Fruit fly (Drosophila melanogaster) whole organism, embryonic: ENCODE data around the gene CG31344.

Experiments used
- C15 ChIP-seq: fragments of 200-800 bp; sonication (Bioruptor generic); IDR thresholded peaks from 3 replicates; pipeline ENCODE4 v1.3.6; 2022; ENCODE audit warnings: missing biosample characterization, missing genetic modification characterization
- CG10565 ChIP-seq: fragments of 200-800 bp; sonication (Bioruptor generic); optimal IDR thresholded peaks from 3 replicates; lab custom pipeline; 2016; ENCODE audit warnings: missing biosample characterization, mild to moderate bottlenecking, missing genetic modification characterization
- CG12236 ChIP-seq: fragments of 200-800 bp; sonication (Bioruptor generic); optimal IDR thresholded peaks from 2 replicates; lab custom pipeline; 2016; ENCODE audit warnings: missing biosample characterization, missing genetic modification characterization
- CG1233 ChIP-seq: fragments of 200-800 bp; sonication (Bioruptor generic); optimal IDR thresholded peaks from 4 replicates; lab custom pipeline; 2018; ENCODE audit warnings: missing biosample characterization, mild to moderate bottlenecking, missing genetic modification characterization
- CG14965 ChIP-seq: fragments of 200-800 bp; sonication (Bioruptor generic); optimal IDR thresholded peaks from 2 replicates; lab custom pipeline; 2016; ENCODE audit warnings: missing biosample characterization, missing genetic modification characterization, borderline replicate concordance
- CG18011 ChIP-seq: fragments of 200-800 bp; sonication (Bioruptor generic); optimal IDR thresholded peaks from 2 replicates; lab custom pipeline; 2017; ENCODE audit warnings: missing biosample characterization, missing genetic modification characterization, mild to moderate bottlenecking, moderate library complexity, missing genotype
- CG18599 ChIP-seq: fragments of 200-800 bp; sonication (Bioruptor generic); optimal IDR thresholded peaks from 3 replicates; lab custom pipeline; 2017; ENCODE audit warnings: missing biosample characterization, missing genetic modification characterization, mild to moderate bottlenecking, moderate library complexity, missing genetic modification reagents
- CG18619 ChIP-seq: fragments of 200-800 bp; sonication (Bioruptor generic); optimal IDR thresholded peaks from 3 replicates; lab custom pipeline; 2017; ENCODE audit warnings: missing biosample characterization, mild to moderate bottlenecking, missing genetic modification characterization
- CG2120 ChIP-seq: fragments of 200-800 bp; sonication (Bioruptor generic); optimal IDR thresholded peaks from 3 replicates; lab custom pipeline; 2016; ENCODE audit warnings: missing biosample characterization, missing genetic modification characterization
- CG2202 ChIP-seq: fragments of 200-800 bp; sonication (Bioruptor generic); optimal IDR thresholded peaks from 2 replicates; lab custom pipeline; 2018; ENCODE audit warnings: missing biosample characterization, mild to moderate bottlenecking, missing genetic modification characterization
- CG9797 ChIP-seq: fragments of 200-800 bp; sonication (Bioruptor generic); optimal IDR thresholded peaks from 3 replicates; lab custom pipeline; 2018; ENCODE audit warnings: missing biosample characterization, mild to moderate bottlenecking, missing genetic modification characterization
- CHES-1-like ChIP-seq: fragments of 200-800 bp; sonication (Bioruptor generic); optimal IDR thresholded peaks from 2 replicates; lab custom pipeline; 2016; ENCODE audit warnings: missing biosample characterization, missing genetic modification characterization
- Dip2 ChIP-seq: fragments of 200-800 bp; sonication (Bioruptor generic); IDR thresholded peaks from 2 replicates; pipeline ENCODE4 v1.3.6; 2022; ENCODE audit warnings: missing biosample characterization, missing genetic modification characterization
- Doc3 ChIP-seq: fragments of 200-800 bp; sonication (Bioruptor generic); IDR thresholded peaks from 3 replicates; pipeline ENCODE4 v1.3.6; 2022; ENCODE audit warnings: missing biosample characterization, missing genetic modification characterization; ENCODE audit not compliant: partially characterized antibody
- Eip74EF ChIP-seq, 2 experiments: fragments of 200-800 bp in 1 of 2; fragments of >200 bp in 1 of 2; sonication (Bioruptor generic) in 1 of 2; optimal IDR thresholded peaks; 2 replicates each; lab custom pipeline; 2017 to 2019; ENCODE audit warnings: missing biosample characterization in 2 of 2, missing genetic modification characterization in 2 of 2, mild to moderate bottlenecking in 1 of 2, moderate library complexity in 1 of 2
- Elba2 ChIP-seq: fragments of 200-800 bp; sonication (Bioruptor generic); optimal IDR thresholded peaks from 3 replicates; lab custom pipeline; 2016; ENCODE audit warnings: missing biosample characterization, missing genetic modification characterization
- Hr3 ChIP-seq: fragments of 200-800 bp; sonication (Bioruptor generic); optimal IDR thresholded peaks from 3 replicates; lab custom pipeline; 2016; ENCODE audit warnings: missing biosample characterization, missing genetic modification characterization
- Lim3 ChIP-seq: fragments of 200-800 bp; sonication (Bioruptor generic); IDR thresholded peaks from 2 replicates; pipeline ENCODE4 v1.3.6; 2022; ENCODE audit warnings: missing biosample characterization, missing genetic modification characterization
- MTF-1 ChIP-seq: fragments of 200-800 bp; sonication (Bioruptor generic); optimal IDR thresholded peaks from 2 replicates; lab custom pipeline; 2018; ENCODE audit warnings: missing biosample characterization, mild to moderate bottlenecking, missing genetic modification characterization, borderline replicate concordance
- Myb ChIP-seq: fragments of 200-800 bp; sonication (Bioruptor generic); optimal IDR thresholded peaks from 2 replicates; lab custom pipeline; 2016; ENCODE audit warnings: missing biosample characterization, missing genetic modification characterization
- NC2β ChIP-seq: fragments of 200-800 bp; sonication (Bioruptor generic); optimal IDR thresholded peaks from 2 replicates; lab custom pipeline; 2016; ENCODE audit warnings: missing biosample characterization, missing genetic modification characterization
- NK7.1 ChIP-seq: fragments of 200-800 bp; sonication (Bioruptor generic); optimal IDR thresholded peaks from 3 replicates; lab custom pipeline; 2016; ENCODE audit warnings: missing biosample characterization, missing genetic modification characterization
- Poxn ChIP-seq: fragments of 200-800 bp; sonication (Bioruptor generic); IDR thresholded peaks from 2 replicates; pipeline ENCODE4 v1.3.6; 2022; ENCODE audit warnings: missing biosample characterization, missing genetic modification characterization
- Side ChIP-seq: fragments of 200-800 bp; sonication (Bioruptor generic); optimal IDR thresholded peaks from 2 replicates; lab custom pipeline; 2016; ENCODE audit warnings: missing biosample characterization, missing genetic modification characterization
- Usf ChIP-seq: fragments of 200-800 bp; sonication (Bioruptor generic); optimal IDR thresholded peaks from 2 replicates; lab custom pipeline; 2017; ENCODE audit warnings: missing genotype, missing biosample characterization, missing genetic modification characterization
- Vsx1 ChIP-seq: fragments of 200-800 bp; sonication (Bioruptor generic); optimal IDR thresholded peaks from 2 replicates; lab custom pipeline; 2017; ENCODE audit warnings: missing biosample characterization, mild to moderate bottlenecking, missing genetic modification characterization, missing genetic modification reagents
- YL-1 ChIP-seq: fragments of 200-800 bp; sonication (Bioruptor generic); optimal IDR thresholded peaks from 3 replicates; lab custom pipeline; 2017; ENCODE audit warnings: missing biosample characterization, mild to moderate bottlenecking, missing genetic modification characterization
- al ChIP-seq: fragments of 200-800 bp; sonication (Bioruptor generic); IDR thresholded peaks from 2 replicates; pipeline ENCODE4 v1.3.6; 2022; ENCODE audit warnings: missing biosample characterization, missing genetic modification characterization
- ara ChIP-seq: fragments of 200-800 bp; sonication (Bioruptor generic); IDR thresholded peaks from 2 replicates; pipeline ENCODE4 v1.3.6; 2022; ENCODE audit warnings: missing biosample characterization, missing genetic modification characterization
- ase ChIP-seq: fragments of 200-800 bp; sonication (Bioruptor generic); IDR thresholded peaks from 3 replicates; pipeline ENCODE4 v1.3.6; 2022; ENCODE audit warnings: missing biosample characterization, missing genetic modification characterization
- ato ChIP-seq: fragments of 200-800 bp; sonication (Bioruptor generic); IDR thresholded peaks from 2 replicates; pipeline ENCODE4 v1.3.6; 2022; ENCODE audit warnings: missing biosample characterization, missing genetic modification characterization; ENCODE audit not compliant: partially characterized antibody
- chn ChIP-seq: fragments of 200-800 bp; sonication (Bioruptor generic); optimal IDR thresholded peaks from 2 replicates; lab custom pipeline; 2016; ENCODE audit warnings: missing biosample characterization, missing genetic modification characterization
- corto ChIP-seq: fragments of 200-800 bp; sonication (Bioruptor generic); optimal IDR thresholded peaks from 2 replicates; lab custom pipeline; 2016; ENCODE audit warnings: missing biosample characterization, mild to moderate bottlenecking, missing genetic modification characterization, moderate library complexity
- dmrt11E ChIP-seq: fragments of 200-800 bp; sonication (Bioruptor generic); optimal IDR thresholded peaks from 3 replicates; lab custom pipeline; 2018; ENCODE audit warnings: missing biosample characterization, mild to moderate bottlenecking, missing genetic modification characterization, moderate library complexity
- gfzf ChIP-seq: fragments of 200-800 bp; sonication (Bioruptor generic); optimal IDR thresholded peaks from 2 replicates; lab custom pipeline; 2016; ENCODE audit warnings: missing biosample characterization, mild to moderate bottlenecking, missing genetic modification characterization, moderate library complexity
- jumu ChIP-seq: fragments of 200-800 bp; sonication (Bioruptor generic); optimal IDR thresholded peaks from 3 replicates; lab custom pipeline; 2016; ENCODE audit warnings: missing biosample characterization, missing genetic modification characterization
- ken ChIP-seq: fragments of 200-800 bp; sonication (Bioruptor generic); IDR thresholded peaks from 3 replicates; pipeline ENCODE4 v1.3.6; 2022; ENCODE audit warnings: missing biosample characterization, missing genetic modification characterization
- lilli ChIP-seq: fragments of 200-800 bp; sonication (Bioruptor generic); optimal IDR thresholded peaks from 3 replicates; lab custom pipeline; 2016; ENCODE audit warnings: missing biosample characterization, missing genetic modification characterization
- nerfin-1 ChIP-seq: fragments of 200-800 bp; sonication (Bioruptor generic); optimal IDR thresholded peaks from 3 replicates; lab custom pipeline; 2019; ENCODE audit warnings: missing biosample characterization, mild to moderate bottlenecking, missing genetic modification characterization, moderate library complexity
- odd ChIP-seq: fragments of 200-800 bp; sonication (Bioruptor generic); optimal IDR thresholded peaks from 2 replicates; lab custom pipeline; 2017; ENCODE audit warnings: missing biosample characterization, mild to moderate bottlenecking, missing genetic modification characterization
- otp ChIP-seq: fragments of 200-800 bp; sonication (Bioruptor generic); IDR thresholded peaks from 3 replicates; pipeline ENCODE4, ENCODE4 v1.3.6; 2022; ENCODE audit warnings: missing biosample characterization, missing genetic modification characterization
- prd ChIP-seq, 3 experiments: fragments of >200 bp in 2 of 3; fragments of 200-800 bp in 1 of 3; sonication (Bioruptor generic) in 1 of 3; optimal IDR thresholded peaks in 2 of 3; IDR thresholded peaks in 1 of 3; 2 replicates in 2 of 3; 3 replicates in 1 of 3; pipeline versions ENCODE4 v1.3.6 to Lab custom; 2017 to 2022; ENCODE audit warnings: missing biosample characterization in 1 of 3, missing genetic modification characterization in 1 of 3
- sna ChIP-seq: fragments of 200-800 bp; sonication (Bioruptor generic); IDR thresholded peaks from 2 replicates; pipeline ENCODE4 v1.3.6; 2022; ENCODE audit warnings: missing biosample characterization, missing genetic modification characterization; ENCODE audit not compliant: partially characterized antibody
- ttk ChIP-seq: fragments of 200-800 bp; sonication (Bioruptor generic); IDR thresholded peaks from 2 replicates; pipeline ENCODE4 v2.1.2; 2022; ENCODE audit warnings: missing biosample characterization, missing genetic modification characterization
- vnd ChIP-seq: fragments of 200-800 bp; sonication (Bioruptor generic); IDR thresholded peaks from 3 replicates; pipeline ENCODE4 v1.3.6; 2022; ENCODE audit warnings: missing biosample characterization, missing genetic modification characterization; ENCODE audit not compliant: partially characterized antibody
- vvl ChIP-seq: fragments of 200-800 bp; sonication (Bioruptor generic); IDR thresholded peaks from 2 replicates; pipeline ENCODE4 v1.3.6; 2022; ENCODE audit warnings: missing biosample characterization, missing genetic modification characterization
- zfh1 ChIP-seq: fragments of 200-800 bp; sonication (Bioruptor generic); IDR thresholded peaks from 3 replicates; pipeline ENCODE4 v1.3.6; 2022; ENCODE audit warnings: missing biosample characterization, missing genetic modification characterization

Gene CG31344

DNA sequence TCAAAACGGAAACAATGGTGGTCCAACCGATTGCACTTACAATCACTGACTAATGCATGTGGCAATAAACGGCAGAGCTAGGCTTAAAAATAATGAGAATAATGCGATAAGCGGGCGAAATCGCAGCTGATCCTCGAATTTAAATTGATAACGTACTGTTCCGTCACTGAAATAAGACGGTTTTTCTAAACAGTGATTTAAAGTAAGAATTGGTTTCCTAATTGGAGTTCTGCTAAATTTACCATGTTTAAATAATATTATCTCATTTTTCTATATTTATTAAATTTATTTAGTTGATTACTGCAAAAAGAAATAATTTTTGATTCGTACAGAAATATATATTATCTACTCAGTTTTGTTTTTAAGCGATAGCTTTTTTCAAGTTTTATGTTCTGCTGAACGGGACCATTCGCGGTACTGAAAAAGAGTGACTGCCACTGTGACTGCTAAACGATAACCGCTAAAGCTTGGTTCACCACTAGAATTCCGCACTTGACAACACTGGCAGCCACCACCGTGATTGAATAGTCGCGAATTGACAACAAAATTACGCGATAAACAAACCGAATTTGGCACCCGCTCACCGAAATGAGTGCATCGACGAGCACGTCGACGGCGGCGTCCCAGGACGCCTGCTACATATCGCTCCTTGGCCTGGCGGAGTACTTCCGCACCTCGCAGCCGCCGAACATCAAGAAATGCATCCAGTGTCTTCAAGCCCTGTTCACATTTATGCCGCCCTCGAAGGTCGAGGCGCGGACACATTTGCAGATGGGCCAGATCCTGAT lies 16.2 kb downstream of the CG31344 start, which contains the start of the genes Spn88Eb and Mau2 (continued):
- TF ChIP-seq odd (GFP tag; lab: Kevin White, UChicago) = no peak
- TF ChIP-seq Doc3 (GFP tag; lab: Robert Waterston, UW) = peak; percentile 55; the same call in 2 of the 3 replicates
- no peak for TF ChIP-seq Vsx1 (GFP tag; lab: Kevin White, UChicago)
- TF ChIP-seq CG18619 (GFP tag; lab: Kevin White, UChicago) = peak; percentile 45
- TF ChIP-seq Myb (GFP tag; lab: Kevin White, UChicago) = peak; percentile 55
- TF ChIP-seq CG10565 (GFP tag; lab: Kevin White, UChicago) = no peak
- TF ChIP-seq zfh1 = peak; percentile 76
- TF ChIP-seq ttk (GFP tag; lab: Robert Waterston, UW) = peak; percentile 68
- peak; percentile 75 for TF ChIP-seq chn (GFP tag; lab: Kevin White, UChicago)
- peak; percentile 56; the same call in 1 of the 2 replicates for TF ChIP-seq sna
- TF ChIP-seq dmrt11E = no peak
- TF ChIP-seq CG2120 (GFP tag; lab: Kevin White, UChicago) = peak; percentile 81
- TF ChIP-seq prd (optimal IDR thresholded peaks at IDR 0.05; lab: Kevin White, UChicago) = no peak
- peak; percentile 80 for TF ChIP-seq prd (GFP tag; IDR thresholded peaks at IDR 0.05; lab: Robert Waterston, UW)
- TF ChIP-seq vvl = peak; percentile 83
- TF ChIP-seq ken (GFP tag; lab: Robert Waterston, UW) = peak; percentile 82
- TF ChIP-seq vnd (GFP tag; lab: Robert Waterston, UW) = peak; percentile 69; the same call in 2 of the 3 replicates
- peak; percentile 42; the same call in 1 of the 3 replicates for TF ChIP-seq ase (GFP tag; lab: Robert Waterston, UW)
- TF ChIP-seq otp (GFP tag; lab: Robert Waterston, UW) = peak; percentile 55; the same call in 1 of the 3 replicates
- no peak for TF ChIP-seq Usf (GFP tag; lab: Kevin White, UChicago)
- TF ChIP-seq CG1233 = peak; percentile 43
- TF ChIP-seq CG14965 (GFP tag; lab: Kevin White, UChicago) = no peak
- TF ChIP-seq NK7.1 (GFP tag; lab: Kevin White, UChicago) = no peak
- no peak for TF ChIP-seq CG9797
- peak; percentile 47 for TF ChIP-seq Elba2 (GFP tag; lab: Kevin White, UChicago)
- peak; percentile 73 for TF ChIP-seq lilli
- TF ChIP-seq al = peak; percentile 70
- TF ChIP-seq Poxn (GFP tag; lab: Robert Waterston, UW) = no peak
- TF ChIP-seq nerfin-1 = no peak
- TF ChIP-seq NC2β (GFP tag; lab: Kevin White, UChicago) = peak; percentile 44
- TF ChIP-seq CG12236 (GFP tag; lab: Kevin White, UChicago) = no peak
- no peak for TF ChIP-seq corto (GFP tag; lab: Kevin White, UChicago)
- peak; percentile 23; the same call in 1 of the 2 replicates for TF ChIP-seq ato (GFP tag; lab: Robert Waterston, UW)
- TF ChIP-seq ara (GFP tag; lab: Robert Waterston, UW) = peak; percentile 43; the same call in 1 of the 2 replicates
- TF ChIP-seq C15 = no peak
- TF ChIP-seq MTF-1 (GFP tag; lab: Kevin White, UChicago) = peak; percentile 4
- no peak for TF ChIP-seq CG2202 (tag; lab: Kevin White, UChicago)
- TF ChIP-seq Eip74EF (GFP tag; optimal IDR thresholded peaks at IDR 0.05; lab: Kevin White, UChicago) = no peak
- peak; percentile 78 for TF ChIP-seq CHES-1-like (GFP tag; lab: Kevin White, UChicago)
- TF ChIP-seq Lim3 (GFP tag; lab: Robert Waterston, UW) = no peak
- peak; percentile 72 for TF ChIP-seq CG18599 (GFP tag; lab: Kevin White, UChicago)
- TF ChIP-seq Hr3 (GFP tag; lab: Kevin White, UChicago) = peak; percentile 60
- peak; percentile 20 for TF ChIP-seq Side (GFP tag; lab: Kevin White, UChicago)
- peak; percentile 67 for TF ChIP-seq YL-1 (GFP tag; lab: Kevin White, UChicago)
- peak; percentile 76 for TF ChIP-seq jumu
- TF ChIP-seq CG18011 (GFP tag; lab: Kevin White, UChicago) = peak; percentile 23
- TF ChIP-seq gfzf (GFP tag; lab: Kevin White, UChicago) = peak; percentile 28
- no peak for TF ChIP-seq Dip2 (GFP tag; lab: Robert Waterston, UW)
